Worm (Caenorhabditis elegans) whole organism, L4 larva: ENCODE data around the gene glb-11.

Experiments
- F44E2.7 ChIP-seq: fragments of 200-800 bp; sonication (Bioruptor generic); IDR thresholded peaks from 2 replicates; pipeline ENCODE4 v2.1.2; 2022; ENCODE audit warnings: missing genetic modification characterization, missing compliant biosample characterization
- jun-1 ChIP-seq: fragments of 150-350 bp; optimal IDR thresholded peaks from 2 replicates; lab custom pipeline; 2014; ENCODE audit warnings: missing biosample characterization, missing genetic modification reagents, missing genetic modification characterization
- lim-7 ChIP-seq: fragments of 200-800 bp; sonication (Bioruptor generic); IDR thresholded peaks from 2 replicates; pipeline ENCODE4 v1.3.6; 2022; ENCODE audit warnings: missing genetic modification characterization, missing compliant biosample characterization
- mdl-1 ChIP-seq, 2 experiments: fragments of 150-350 bp in 1 of 2; sonication (generic microtip) in 1 of 2; optimal IDR thresholded peaks; 2 replicates each; lab custom pipeline; 2014 to 2017; ENCODE audit warnings: missing biosample characterization in 2 of 2, missing genetic modification characterization in 2 of 2
- nhr-11 ChIP-seq: fragments of 150-350 bp; optimal IDR thresholded peaks from 2 replicates; lab custom pipeline; 2014; ENCODE audit warnings: missing biosample characterization, missing genetic modification characterization
- nhr-77 ChIP-seq: fragments of 150-350 bp; optimal IDR thresholded peaks from 2 replicates; lab custom pipeline; 2014; ENCODE audit warnings: missing biosample characterization, missing genetic modification characterization
- zag-1 ChIP-seq: fragments of 150-350 bp; optimal IDR thresholded peaks from 2 replicates; lab custom pipeline; 2014; ENCODE audit warnings: missing biosample characterization, missing genetic modification characterization

ce11 chrIII:4039775-4040174, 47.8 kb upstream of the glb-11 start:
- TF ChIP-seq mdl-1 (tag; optimal IDR thresholded peaks at IDR 0.05; lab: Kevin White, UChicago) = no peak
- no peak for TF ChIP-seq F44E2.7 (GFP tag; lab: Robert Waterston, UW)
- TF ChIP-seq zag-1 (tag; lab: Kevin White, UChicago) = no peak
- TF ChIP-seq lim-7 (GFP tag; lab: Robert Waterston, UW) = no peak
- TF ChIP-seq jun-1 (tag; lab: Kevin White, UChicago) = no peak
- peak; percentile 27 for TF ChIP-seq nhr-77 (tag; lab: Kevin White, UChicago)
- TF ChIP-seq nhr-11 = no peak
